Worm (Caenorhabditis elegans) whole organism, midembryonic: Measurements from ENCODE around the gene R05G6.5.

Experiments
- flt-1 ChIP-seq: fragments of 200-800 bp; sonication (Bioruptor generic); IDR thresholded peaks from 2 replicates; pipeline ENCODE4 v1.3.6; 2022; ENCODE audit warnings: missing genetic modification characterization, missing compliant biosample characterization
- klf-2 ChIP-seq: fragments of 200-800 bp; sonication (Bioruptor generic); conservative IDR thresholded peaks from 2 replicates; pipeline ENCODE4 v1.3.6; 2022; ENCODE audit warnings: missing genetic modification reagents, missing genetic modification characterization, missing compliant biosample characterization
- ztf-23 ChIP-seq: fragments of 200-800 bp; sonication (Bioruptor generic); IDR thresholded peaks from 2 replicates; pipeline ENCODE4 v1.3.6; 2022; ENCODE audit warnings: missing genetic modification reagents, missing genetic modification characterization, missing compliant biosample characterization
- ztf-29 ChIP-seq: fragments of 200-800 bp; sonication (Bioruptor generic); IDR thresholded peaks from 2 replicates; pipeline ENCODE4 v1.3.6; 2022; ENCODE audit warnings: missing genetic modification reagents, missing genetic modification characterization, missing compliant biosample characterization

ce11 chrIV:7520841-7521240, 12.7 kb downstream of the R05G6.5 start:
- no peak for TF ChIP-seq ztf-23
- no peak for TF ChIP-seq ztf-29
- no peak for TF ChIP-seq klf-2
- no peak for TF ChIP-seq flt-1 (GFP tag; lab: Robert Waterston, UW)
